Worm (Caenorhabditis elegans) whole organism, L2 larva: ENCODE measurements around the gene pdcd-2.

Source experiments
- C34F6.9 ChIP-seq: fragments of 150-350 bp; optimal IDR thresholded peaks from 2 replicates; lab custom pipeline; 2014; ENCODE audit warnings: missing biosample characterization, missing genetic modification characterization
- R02D3.7 ChIP-seq: fragments of 150-350 bp; optimal IDR thresholded peaks from 2 replicates; lab custom pipeline; 2014; ENCODE audit warnings: missing biosample characterization, missing genetic modification characterization
- ZK546.5 ChIP-seq: sonication (generic microtip); optimal IDR thresholded peaks from 2 replicates; lab custom pipeline; 2017; ENCODE audit warnings: missing biosample characterization, missing genetic modification characterization
- alr-1 ChIP-seq: fragments of 150-350 bp; optimal IDR thresholded peaks from 2 replicates; lab custom pipeline; 2014; ENCODE audit warnings: missing biosample characterization, missing genetic modification characterization
- ama-1 ChIP-seq: fragments of 150-350 bp; optimal IDR thresholded peaks from 2 replicates; lab custom pipeline; 2018; ENCODE audit warnings: inconsistent platforms
- ceh-16 ChIP-seq: fragments of 150-350 bp; optimal IDR thresholded peaks from 2 replicates; lab custom pipeline; 2014; ENCODE audit warnings: missing biosample characterization, missing genetic modification characterization
- crh-2 ChIP-seq: sonication (generic microtip); optimal IDR thresholded peaks from 2 replicates; lab custom pipeline; 2017; ENCODE audit warnings: missing biosample characterization, missing genetic modification characterization
- dmd-4 ChIP-seq: sonication (generic microtip); optimal IDR thresholded peaks from 2 replicates; lab custom pipeline; 2017; ENCODE audit warnings: missing biosample characterization, missing genetic modification characterization
- egl-27 ChIP-seq: sonication (generic microtip); optimal IDR thresholded peaks from 3 replicates; lab custom pipeline; 2017; ENCODE audit warnings: missing biosample characterization, missing genetic modification reagents, missing genetic modification characterization
- elt-3 ChIP-seq: sonication (generic microtip); optimal IDR thresholded peaks from 2 replicates; lab custom pipeline; 2017; ENCODE audit warnings: missing biosample characterization, missing genetic modification characterization
- fos-1 ChIP-seq: fragments of 150-350 bp; optimal IDR thresholded peaks from 2 replicates; lab custom pipeline; 2014; ENCODE audit warnings: missing biosample characterization, missing genetic modification characterization
- gmeb-1 ChIP-seq: fragments of 150-350 bp; optimal IDR thresholded peaks from 2 replicates; lab custom pipeline; 2014; ENCODE audit warnings: missing biosample characterization, missing genetic modification characterization
- lin-11 ChIP-seq: fragments of 150-350 bp; sonication (generic microtip); optimal IDR thresholded peaks from 2 replicates; lab custom pipeline; 2014; ENCODE audit warnings: missing biosample characterization, missing genetic modification characterization, inconsistent platforms, mixed read lengths
- lin-13 ChIP-seq: fragments of 150-350 bp; optimal IDR thresholded peaks from 2 replicates; lab custom pipeline; 2014; ENCODE audit warnings: missing biosample characterization, missing genetic modification reagents, missing genetic modification characterization
- lin-39 ChIP-seq: fragments of 150-350 bp; optimal IDR thresholded peaks from 2 replicates; lab custom pipeline; 2014; ENCODE audit warnings: missing biosample characterization, missing genetic modification reagents, missing genetic modification characterization
- lsy-2 ChIP-seq, 2 experiments: fragments of 150-350 bp in 1 of 2; sonication (generic microtip) in 1 of 2; optimal IDR thresholded peaks; 2 replicates each; lab custom pipeline; 2014 to 2017; ENCODE audit warnings: missing biosample characterization in 2 of 2, missing genetic modification characterization in 2 of 2
- mbf-1 ChIP-seq: sonication (generic microtip); optimal IDR thresholded peaks from 2 replicates; lab custom pipeline; 2017; ENCODE audit warnings: missing biosample characterization, missing genetic modification characterization
- mdl-1 ChIP-seq, 2 experiments: fragments of 150-350 bp in 1 of 2; sonication (generic microtip) in 1 of 2; optimal IDR thresholded peaks; 2 replicates each; lab custom pipeline; 2017; ENCODE audit warnings: missing biosample characterization in 2 of 2, missing genetic modification characterization in 2 of 2
- nhr-10 ChIP-seq: sonication (generic microtip); optimal IDR thresholded peaks from 2 replicates; lab custom pipeline; 2017; ENCODE audit warnings: missing biosample characterization, missing genetic modification characterization
- nhr-11 ChIP-seq: fragments of 150-350 bp; optimal IDR thresholded peaks from 2 replicates; lab custom pipeline; 2014; ENCODE audit warnings: missing biosample characterization, missing genetic modification characterization
- nhr-12 ChIP-seq: fragments of 150-350 bp; optimal IDR thresholded peaks from 2 replicates; lab custom pipeline; 2014; ENCODE audit warnings: missing biosample characterization, missing genetic modification characterization
- nhr-237 ChIP-seq: fragments of 150-350 bp; optimal IDR thresholded peaks from 2 replicates; lab custom pipeline; 2014; ENCODE audit warnings: missing biosample characterization, missing genetic modification characterization
- nhr-6 ChIP-seq: fragments of 150-350 bp; optimal IDR thresholded peaks from 2 replicates; lab custom pipeline; 2014; ENCODE audit warnings: missing biosample characterization, missing genetic modification characterization
- nhr-77 ChIP-seq: fragments of 150-350 bp; optimal IDR thresholded peaks from 2 replicates; lab custom pipeline; 2014; ENCODE audit warnings: missing biosample characterization, missing genetic modification characterization
- peb-1 ChIP-seq: fragments of 150-350 bp; optimal IDR thresholded peaks from 2 replicates; lab custom pipeline; 2014; ENCODE audit warnings: missing biosample characterization, missing genetic modification characterization
- sem-4 ChIP-seq: fragments of 150-350 bp; optimal IDR thresholded peaks from 2 replicates; lab custom pipeline; 2014; ENCODE audit warnings: missing biosample characterization, missing genetic modification reagents, missing genetic modification characterization
- skn-1 ChIP-seq: sonication (generic microtip); optimal IDR thresholded peaks from 2 replicates; lab custom pipeline; 2017; ENCODE audit warnings: missing biosample characterization, missing genetic modification characterization
- sma-3 ChIP-seq: sonication (generic microtip); optimal IDR thresholded peaks from 2 replicates; lab custom pipeline; 2016; ENCODE audit warnings: missing genetic modification reagents, missing genetic modification characterization, missing compliant biosample characterization
- zag-1 ChIP-seq: fragments of 150-350 bp; optimal IDR thresholded peaks from 2 replicates; lab custom pipeline; 2014; ENCODE audit warnings: missing biosample characterization, missing genetic modification characterization
- ztf-1 ChIP-seq: fragments of 200-800 bp; sonication (Bioruptor generic); conservative IDR thresholded peaks from 2 replicates; pipeline ENCODE4 v1.3.6; 2022; ENCODE audit warnings: missing genetic modification characterization, missing compliant biosample characterization
- ztf-4 ChIP-seq: fragments of 150-350 bp; optimal IDR thresholded peaks from 2 replicates; lab custom pipeline; 2014; ENCODE audit warnings: missing biosample characterization, missing genetic modification characterization

Gene pdcd-2

DNA sequence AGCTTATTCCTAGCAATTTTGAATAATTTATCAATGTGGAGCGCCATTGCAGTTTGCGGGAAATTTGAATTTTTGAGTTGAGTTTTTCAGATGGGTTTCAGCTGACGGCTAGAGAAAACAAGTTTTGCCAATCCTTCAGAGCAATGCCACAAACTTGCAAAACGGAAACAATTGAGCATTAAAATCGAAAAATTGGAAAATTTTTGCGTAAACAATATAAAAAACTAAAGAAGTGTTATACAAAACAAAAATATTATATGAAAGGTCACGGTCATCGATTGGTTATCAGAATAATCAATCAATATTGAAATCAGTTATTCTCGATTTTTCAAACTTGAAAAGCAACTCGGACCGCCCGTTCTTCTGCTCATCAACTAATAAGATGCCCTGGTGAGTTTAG is 16.7 kb downstream of the pdcd-2 start, which contains the start of gene R07E5.15:
R07E5.15 (plus strand) TSS at position 301 of the 400 bp plus-strand sequence.
- no peak for TF ChIP-seq lin-39 (tag; lab: Kevin White, UChicago)
- no peak for TF ChIP-seq C34F6.9 (tag; lab: Kevin White, UChicago)
- TF ChIP-seq gmeb-1 (tag; lab: Kevin White, UChicago), result no peak
- no peak for TF ChIP-seq ztf-1
- no peak for TF ChIP-seq nhr-11 (tag; lab: Kevin White, UChicago)
- TF ChIP-seq elt-3 (tag; lab: Kevin White, UChicago), result no peak
- TF ChIP-seq alr-1, result no peak
- TF ChIP-seq ztf-4 (tag; lab: Kevin White, UChicago), result no peak
- no peak for TF ChIP-seq lsy-2 (tag; optimal IDR thresholded peaks at IDR 0.05; lab: Kevin White, UChicago)
- TF ChIP-seq mdl-1 (tag; optimal IDR thresholded peaks at IDR 0.05; lab: Kevin White, UChicago), result no peak
- no peak for TF ChIP-seq crh-2 (tag; lab: Kevin White, UChicago)
- no peak for TF ChIP-seq ceh-16 (tag; lab: Kevin White, UChicago)
- TF ChIP-seq egl-27 (tag; lab: Kevin White, UChicago), result no peak

DNA sequence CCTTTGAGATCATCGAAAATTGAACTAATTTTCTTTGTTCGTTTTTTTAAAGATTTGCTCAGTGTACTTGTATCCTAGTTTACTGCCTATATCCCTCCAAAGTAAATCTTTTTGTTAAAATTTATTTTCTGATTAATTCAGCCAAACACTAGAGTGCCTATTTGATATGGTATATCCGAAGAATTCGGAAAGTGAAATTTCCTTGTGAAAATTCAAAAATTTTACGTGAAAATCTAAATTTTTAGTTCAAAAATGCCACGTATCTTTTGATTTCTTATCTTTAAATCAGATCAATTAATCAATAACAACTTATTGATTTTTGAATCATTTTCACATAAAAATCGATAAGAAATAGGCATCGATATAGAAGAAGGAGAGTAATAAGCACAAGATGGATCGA is 19.4 kb downstream of the pdcd-2 start, which contains the start of gene R07E5.6:
R07E5.6 (plus strand) TSS at position 301 of the 400 bp plus-strand sequence.
- TF ChIP-seq C34F6.9 (tag; lab: Kevin White, UChicago) (no peak), ztf-1 (no peak), nhr-77 (tag; lab: Kevin White, UChicago) (no peak), zag-1 (tag; lab: Kevin White, UChicago) (no peak), sma-3 (no peak), ceh-16 (tag; lab: Kevin White, UChicago) (no peak)
- TF ChIP-seq, all 48 proteins: peak for 0

DNA sequence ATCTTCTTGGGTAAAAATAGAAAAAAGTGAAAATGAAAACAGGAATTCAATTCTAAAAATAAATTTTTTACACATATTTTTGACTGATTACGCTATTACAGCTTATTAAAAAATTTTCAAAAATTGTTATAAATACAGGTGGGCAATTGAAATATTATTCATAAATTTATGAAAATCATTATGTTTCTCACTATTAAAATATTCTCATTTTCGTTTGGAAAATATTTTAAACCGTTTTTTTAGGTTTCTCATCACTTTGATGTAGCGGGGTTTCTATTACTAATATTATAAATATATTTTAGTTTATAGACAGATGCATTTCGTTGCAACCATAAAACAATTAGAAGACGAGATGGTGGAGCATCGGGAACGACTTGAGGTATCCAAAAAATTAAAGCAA is 20.7 kb downstream of the pdcd-2 start, which contains the start of gene R07E5.5:
R07E5.5 (plus strand) TSS at position 301 of the 400 bp plus-strand sequence.
- TF ChIP-seq fos-1 (tag; lab: Kevin White, UChicago), result no peak
- TF ChIP-seq nhr-6, result no peak

DNA sequence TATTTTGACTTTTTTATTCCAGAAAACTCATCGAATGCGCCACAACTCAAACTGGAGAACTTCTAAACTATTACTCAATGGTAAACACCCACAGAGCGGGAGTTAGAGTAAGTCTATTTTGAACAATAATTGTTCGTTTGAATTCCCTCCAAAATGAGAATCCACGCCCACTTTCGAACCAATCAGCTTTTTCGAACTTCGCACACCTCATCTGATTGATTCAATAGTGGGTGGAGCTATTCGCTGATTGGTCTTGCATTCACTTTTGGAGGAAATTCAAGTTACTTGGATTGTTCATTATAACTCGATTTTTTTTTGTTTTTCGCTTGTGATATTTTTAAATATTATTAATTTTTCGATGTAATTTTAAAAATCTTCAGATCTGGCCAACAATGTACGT is 22.0 kb downstream of the pdcd-2 start:
- TF ChIP-seq dmd-4 (tag; lab: Kevin White, UChicago) (no peak), nhr-77 (tag; lab: Kevin White, UChicago) (no peak), alr-1 (no peak), lin-11 (tag; lab: Kevin White, UChicago) (no peak), crh-2 (tag; lab: Kevin White, UChicago) (no peak), sma-3 (no peak), nhr-12 (no peak), nhr-11 (tag; lab: Kevin White, UChicago) (no peak), ZK546.5 (tag; lab: Kevin White, UChicago) (no peak), nhr-10 (tag; lab: Kevin White, UChicago) (no peak), skn-1 (tag; lab: Kevin White, UChicago) (no peak), sem-4 (no peak), ama-1 (lab: Kevin White, UChicago) (no peak), R02D3.7 (tag; lab: Kevin White, UChicago) (no peak), lin-13 (GFP tag; lab: Kevin White, UChicago) (no peak), mbf-1 (tag; lab: Kevin White, UChicago) (no peak)

DNA sequence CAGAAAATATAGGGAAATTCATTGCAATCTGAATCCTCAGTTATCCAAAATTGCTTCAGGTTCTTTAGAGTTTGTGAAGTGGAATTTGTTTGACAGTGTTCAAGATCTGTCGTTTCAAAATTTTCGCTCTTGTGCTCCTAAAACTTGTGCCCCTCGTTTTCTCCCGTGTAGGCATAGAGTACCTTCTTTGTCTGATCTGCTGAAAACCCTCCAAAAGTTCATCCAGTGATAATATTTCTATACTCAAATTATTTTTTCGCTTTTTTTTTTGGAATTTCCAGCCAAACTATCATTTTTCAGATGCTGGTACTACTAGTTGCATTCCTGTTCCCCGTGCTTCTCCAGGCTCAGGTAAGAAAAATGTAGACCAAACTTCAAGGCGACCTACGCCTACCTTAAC is 23.4 kb downstream of the pdcd-2 start, which contains the start of gene R07E5.4:
R07E5.4 (plus strand) TSS at position 301 of the 400 bp plus-strand sequence.
- TF ChIP-seq lsy-2 (tag; optimal IDR thresholded peaks at IDR 0.05; lab: Kevin White, UChicago), result no peak
- no peak for TF ChIP-seq peb-1 (tag; lab: Kevin White, UChicago)
- TF ChIP-seq lin-11 (tag; lab: Kevin White, UChicago), result no peak
- TF ChIP-seq lin-13 (GFP tag; lab: Kevin White, UChicago), result no peak
- no peak for TF ChIP-seq nhr-237 (tag; lab: Kevin White, UChicago)
- no peak for TF ChIP-seq alr-1
- TF ChIP-seq egl-27 (tag; lab: Kevin White, UChicago), result no peak

DNA sequence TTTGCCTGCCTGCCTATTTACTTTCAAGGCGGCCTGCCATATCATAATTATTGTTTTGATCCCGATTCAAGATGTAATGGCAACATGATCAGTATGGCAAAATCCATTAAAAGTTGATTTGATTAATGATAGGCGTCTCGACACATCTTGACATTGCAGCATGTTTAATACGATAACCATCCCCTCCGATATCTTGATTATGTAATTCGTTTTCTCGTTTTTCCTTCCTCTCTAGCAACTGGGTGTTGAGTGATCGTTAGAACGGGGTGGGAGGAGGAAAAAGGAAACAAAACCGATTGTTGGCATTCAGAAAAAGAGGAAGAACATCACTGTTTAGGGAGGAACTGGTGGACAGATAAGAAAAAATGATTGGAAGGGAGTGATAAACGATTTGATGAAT is 25.9 kb downstream of the pdcd-2 start:
- TF ChIP-seq ceh-16 (tag; lab: Kevin White, UChicago) (peak; percentile 12), ZK546.5 (tag; lab: Kevin White, UChicago) (no peak)
